Worm (Caenorhabditis elegans): ENCODE data around the gene gem-1.

gem-1 gene

DNA sequence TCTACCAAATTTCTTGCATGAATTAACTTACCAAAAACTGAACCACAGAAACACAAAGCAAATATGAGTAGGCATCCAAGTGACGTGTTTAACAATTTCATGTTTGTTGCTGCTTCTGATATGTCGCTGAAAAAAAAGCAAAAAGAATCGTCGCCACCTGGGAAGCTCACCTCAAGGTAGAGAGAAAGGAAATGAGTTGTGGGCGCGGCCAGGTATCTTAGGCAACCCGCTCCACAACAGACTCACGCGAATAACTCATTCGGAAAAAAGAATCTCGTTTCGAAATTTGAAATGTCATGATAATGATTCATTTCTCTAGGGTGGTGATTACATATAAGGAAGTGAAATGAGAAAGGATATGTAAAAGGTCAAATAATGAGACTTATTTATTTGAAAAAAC lies 18.2 kb upstream of the gem-1 start, which contains the start of gene irld-2:
Gene irld-2 (minus strand): TSS at position 101 of the 400 bp plus-strand sequence.
- TF ChIP-seq sea-1 (GFP tag; conservative IDR thresholded peaks at IDR 0.05) (no peak), flt-1 (GFP tag; IDR thresholded peaks at IDR 0.05) (no peak), ama-1 (optimal IDR thresholded peaks at IDR 0.05) (no peak)

DNA sequence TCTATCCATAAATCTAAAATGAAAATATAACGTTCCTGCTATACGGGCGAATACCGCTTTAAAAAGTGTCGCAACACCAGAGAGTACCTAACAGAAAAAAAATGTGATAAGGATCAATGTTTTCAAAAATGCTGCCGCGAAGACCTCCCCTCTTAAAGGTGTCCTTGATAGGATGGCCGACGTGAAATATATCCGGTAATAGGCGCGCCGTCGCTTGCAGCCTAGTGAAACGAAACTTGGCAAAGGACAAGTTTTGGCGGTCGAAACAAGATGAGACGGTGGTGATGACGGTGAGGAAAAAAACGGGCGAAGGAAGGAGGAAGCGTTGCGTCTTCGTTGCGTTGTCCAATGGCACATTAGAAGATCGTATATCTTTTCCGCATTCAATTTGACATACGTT lies 12.0 kb upstream of the gem-1 start:
- TF ChIP-seq sea-1 (GFP tag; conservative IDR thresholded peaks at IDR 0.05) (no peak), flt-1 (GFP tag; IDR thresholded peaks at IDR 0.05) (no peak), tbx-11 (GFP tag; IDR thresholded peaks at IDR 0.05) (no peak), hmbx-1 (tag; optimal IDR thresholded peaks at IDR 0.05) (no peak), scrt-1 (GFP tag; IDR thresholded peaks at IDR 0.05) (no peak), tbx-37 (GFP tag; conservative IDR thresholded peaks at IDR 0.05) (no peak), pes-1 (GFP tag; IDR thresholded peaks at IDR 0.05) (no peak)

DNA sequence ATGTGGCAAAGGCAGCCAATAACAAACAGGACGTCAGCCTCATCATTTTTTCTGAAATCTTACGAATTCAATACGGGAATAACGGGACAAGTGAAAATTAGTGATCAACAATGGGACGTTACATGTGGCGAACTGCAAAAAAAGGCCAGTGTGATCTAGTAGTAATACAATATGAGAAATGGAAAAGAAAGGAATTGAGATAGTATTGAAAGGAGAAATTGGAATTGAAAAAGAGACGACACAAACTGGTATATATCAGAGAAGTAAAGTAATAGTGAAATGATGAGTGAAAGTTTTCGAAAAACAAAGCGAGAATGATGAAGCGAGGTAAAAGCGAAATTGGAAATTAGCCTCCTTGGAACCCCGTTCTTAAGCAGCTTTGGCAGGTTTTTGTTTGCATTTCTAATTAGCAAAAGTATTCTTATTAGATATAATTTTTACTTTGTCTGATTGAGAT lies 10.7 kb upstream of the gem-1 start, which contains the start of gene C49F8.3:
Gene C49F8.3 (minus strand): TSS at position 51 of the 457 bp plus-strand sequence.
- TF ChIP-seq pes-1 (GFP tag; IDR thresholded peaks at IDR 0.05) (no peak), F13C5.2 (tag; optimal IDR thresholded peaks at IDR 0.05) (no peak), hnd-1 (tag; optimal IDR thresholded peaks at IDR 0.05) (no peak)

DNA sequence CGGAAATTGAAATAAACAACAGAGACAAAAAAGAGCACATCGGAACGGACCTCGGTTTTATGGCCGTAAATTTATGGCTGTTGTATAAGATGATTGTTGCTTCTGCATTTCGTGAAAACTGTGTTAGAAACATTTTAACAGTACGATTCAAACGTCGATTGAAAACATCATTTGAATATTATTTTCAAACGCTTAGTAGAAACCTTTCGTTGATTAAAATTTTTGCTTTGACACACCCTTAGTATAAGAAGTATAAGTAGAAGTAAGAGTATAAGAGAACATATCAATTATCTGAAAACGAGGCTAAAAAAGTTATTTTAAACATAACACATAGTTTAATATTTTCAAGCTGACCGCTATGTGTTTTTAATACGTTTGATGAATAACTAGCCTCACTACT lies 8.0 kb upstream of the gem-1 start:
- TF ChIP-seq aly-1 (tag; optimal IDR thresholded peaks at IDR 0.05) = no peak
- TF ChIP-seq B0310.2 (tag; optimal IDR thresholded peaks at IDR 0.05) = no peak
- TF ChIP-seq ceh-36 (tag; optimal IDR thresholded peaks at IDR 0.05) = no peak
- TF ChIP-seq tbx-11 (GFP tag; IDR thresholded peaks at IDR 0.05) = no peak
- TF ChIP-seq hmg-4 (GFP tag; optimal IDR thresholded peaks at IDR 0.05) = no peak
- no peak for TF ChIP-seq scrt-1 (GFP tag; IDR thresholded peaks at IDR 0.05)
- TF ChIP-seq flt-1 (GFP tag; IDR thresholded peaks at IDR 0.05) = no peak
- no peak for TF ChIP-seq ets-7 (tag; optimal IDR thresholded peaks at IDR 0.05)
- TF ChIP-seq tbx-37 (GFP tag; conservative IDR thresholded peaks at IDR 0.05) = no peak
- TF ChIP-seq F13C5.2 (tag; optimal IDR thresholded peaks at IDR 0.05) = no peak
- no peak for TF ChIP-seq hmbx-1 (tag; optimal IDR thresholded peaks at IDR 0.05)
- TF ChIP-seq tra-4 (tag; optimal IDR thresholded peaks at IDR 0.05) = no peak
- TF ChIP-seq pes-1 (GFP tag; IDR thresholded peaks at IDR 0.05) = no peak
- TF ChIP-seq ama-1 (optimal IDR thresholded peaks at IDR 0.05) = no peak
- no peak for TF ChIP-seq sea-1 (GFP tag; conservative IDR thresholded peaks at IDR 0.05)

DNA sequence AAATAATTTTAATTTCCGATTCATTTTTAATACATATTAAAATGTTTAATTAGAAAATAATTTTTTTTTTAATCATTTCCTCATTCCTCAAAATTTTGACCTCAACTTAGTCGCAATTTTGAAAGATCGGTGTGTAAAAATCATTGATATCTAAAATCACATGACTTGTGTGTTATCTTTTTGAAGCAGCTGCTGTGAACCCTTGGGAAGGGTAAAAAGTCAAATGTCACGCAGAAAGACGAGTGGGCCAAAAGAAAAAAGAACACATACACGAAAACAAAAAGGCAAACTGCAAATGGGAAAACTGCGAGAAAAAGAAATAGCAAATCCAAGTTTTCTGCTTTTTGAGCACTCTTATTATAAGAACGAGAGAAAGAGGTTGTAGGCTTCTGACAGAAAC lies 6.5 kb upstream of the gem-1 start:
- TF ChIP-seq F13C5.2 (tag; optimal IDR thresholded peaks at IDR 0.05) = no peak
- TF ChIP-seq hmbx-1 (tag; optimal IDR thresholded peaks at IDR 0.05) = no peak
- TF ChIP-seq sea-1 (GFP tag; conservative IDR thresholded peaks at IDR 0.05) = no peak
- TF ChIP-seq tra-4 (tag; optimal IDR thresholded peaks at IDR 0.05) = no peak
- no peak for TF ChIP-seq aly-1 (tag; optimal IDR thresholded peaks at IDR 0.05)
- TF ChIP-seq hnd-1 (tag; optimal IDR thresholded peaks at IDR 0.05) = no peak
- no peak for TF ChIP-seq hmg-4 (GFP tag; optimal IDR thresholded peaks at IDR 0.05)
- TF ChIP-seq pes-1 (GFP tag; IDR thresholded peaks at IDR 0.05) = no peak
- TF ChIP-seq ceh-36 (tag; optimal IDR thresholded peaks at IDR 0.05) = no peak
- no peak for TF ChIP-seq ama-1 (optimal IDR thresholded peaks at IDR 0.05)
- no peak for TF ChIP-seq tbx-11 (GFP tag; IDR thresholded peaks at IDR 0.05)
- no peak for TF ChIP-seq ets-7 (tag; optimal IDR thresholded peaks at IDR 0.05)
- TF ChIP-seq ceh-13 (GFP tag; optimal IDR thresholded peaks at IDR 0.05) = no peak
- TF ChIP-seq scrt-1 (GFP tag; IDR thresholded peaks at IDR 0.05) = no peak
- TF ChIP-seq flt-1 (GFP tag; IDR thresholded peaks at IDR 0.05) = no peak
- no peak for TF ChIP-seq tbx-37 (GFP tag; conservative IDR thresholded peaks at IDR 0.05)
- no peak for TF ChIP-seq B0310.2 (tag; optimal IDR thresholded peaks at IDR 0.05)

DNA sequence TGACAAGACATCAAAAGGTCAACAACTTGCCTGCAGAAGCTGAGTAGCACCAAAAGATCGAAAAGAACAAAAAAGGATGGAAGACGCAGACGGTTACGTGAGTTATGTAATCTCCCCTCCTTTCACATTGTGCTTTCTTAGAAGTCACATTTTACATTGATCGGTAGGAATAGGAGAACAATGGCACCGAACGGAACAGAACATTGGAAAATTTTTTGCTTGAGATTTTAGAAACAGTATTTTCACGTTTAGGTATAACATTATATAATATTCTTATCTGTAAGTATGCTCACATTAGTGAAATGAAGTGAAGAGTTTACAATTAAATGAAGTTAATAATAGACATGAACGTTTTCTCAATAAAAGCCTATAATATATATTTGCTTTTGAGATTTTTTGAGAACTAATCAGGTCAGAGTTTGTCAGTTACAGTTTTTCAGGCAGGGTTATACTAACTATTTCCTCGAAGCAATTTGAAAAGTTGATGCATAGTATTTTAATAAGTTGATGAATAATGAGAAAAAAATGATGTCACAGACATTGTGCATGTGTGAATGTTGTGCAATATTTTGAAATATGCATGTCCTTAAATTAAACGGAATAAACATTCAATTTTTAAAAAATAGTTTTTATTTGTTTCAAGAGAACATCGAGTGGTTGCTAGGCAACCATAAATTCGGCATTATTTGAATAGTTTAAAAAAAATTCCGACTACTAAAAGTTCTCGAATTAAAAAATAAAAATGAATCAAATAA lies 4.4 kb upstream of the gem-1 start:
- no peak for TF ChIP-seq hmg-4 (GFP tag; optimal IDR thresholded peaks at IDR 0.05)
- TF ChIP-seq tra-4 (tag; optimal IDR thresholded peaks at IDR 0.05) = no peak
- TF ChIP-seq ets-7 (tag; optimal IDR thresholded peaks at IDR 0.05) = no peak
- no peak for TF ChIP-seq ama-1 (optimal IDR thresholded peaks at IDR 0.05)
- TF ChIP-seq hmbx-1 (tag; optimal IDR thresholded peaks at IDR 0.05) = no peak
- TF ChIP-seq aly-1 (tag; optimal IDR thresholded peaks at IDR 0.05) = no peak
- TF ChIP-seq hnd-1 (tag; optimal IDR thresholded peaks at IDR 0.05) = no peak
- TF ChIP-seq tbx-37 (GFP tag; conservative IDR thresholded peaks at IDR 0.05) = no peak
- no peak for TF ChIP-seq pes-1 (GFP tag; IDR thresholded peaks at IDR 0.05)
- no peak for TF ChIP-seq scrt-1 (GFP tag; IDR thresholded peaks at IDR 0.05)
- TF ChIP-seq flt-1 (GFP tag; IDR thresholded peaks at IDR 0.05) = no peak
- TF ChIP-seq F13C5.2 (tag; optimal IDR thresholded peaks at IDR 0.05) = no peak
- no peak for TF ChIP-seq tbx-11 (GFP tag; IDR thresholded peaks at IDR 0.05)
- no peak for TF ChIP-seq ceh-36 (tag; optimal IDR thresholded peaks at IDR 0.05)
- no peak for TF ChIP-seq B0310.2 (tag; optimal IDR thresholded peaks at IDR 0.05)
- no peak for TF ChIP-seq sea-1 (GFP tag; conservative IDR thresholded peaks at IDR 0.05)
- no peak for TF ChIP-seq ceh-13 (GFP tag; optimal IDR thresholded peaks at IDR 0.05)

DNA sequence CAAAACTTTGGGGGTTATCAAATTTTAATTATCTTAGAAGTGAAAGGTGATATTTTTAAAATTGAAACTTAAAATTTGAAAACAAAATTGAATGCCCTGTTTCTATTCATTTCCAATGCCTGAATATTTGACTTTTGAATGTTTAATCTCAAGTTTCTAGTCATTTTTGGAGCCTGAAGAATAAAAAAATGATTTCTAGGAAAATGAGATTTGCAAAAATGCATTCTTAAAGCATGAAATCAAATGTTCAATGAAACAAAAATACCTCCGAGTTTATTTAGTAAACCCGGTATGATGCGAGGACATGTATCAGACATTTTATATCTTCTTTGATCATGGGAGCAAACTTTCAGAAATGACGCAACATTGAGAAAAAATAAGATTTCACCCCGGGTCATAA lies 2.3 kb upstream of the gem-1 start:
- TF ChIP-seq pes-1 (GFP tag; IDR thresholded peaks at IDR 0.05) (no peak), ceh-36 (tag; optimal IDR thresholded peaks at IDR 0.05) (no peak), F13C5.2 (tag; optimal IDR thresholded peaks at IDR 0.05) (no peak), flt-1 (GFP tag; IDR thresholded peaks at IDR 0.05) (no peak), B0310.2 (tag; optimal IDR thresholded peaks at IDR 0.05) (no peak), tbx-37 (GFP tag; conservative IDR thresholded peaks at IDR 0.05) (no peak), hmg-4 (GFP tag; optimal IDR thresholded peaks at IDR 0.05) (no peak), hnd-1 (tag; optimal IDR thresholded peaks at IDR 0.05) (no peak), hmbx-1 (tag; optimal IDR thresholded peaks at IDR 0.05) (no peak), ceh-13 (GFP tag; optimal IDR thresholded peaks at IDR 0.05) (no peak), aly-1 (tag; optimal IDR thresholded peaks at IDR 0.05) (no peak), sea-1 (GFP tag; conservative IDR thresholded peaks at IDR 0.05) (no peak)

All from whole organism, early embryonic.